Worm (Caenorhabditis elegans) whole organism, mixed stage, embryonic: ENCODE results near the gene mvb-12.

Experiments used
- M03D4.4 ChIP-seq: sonication (generic microtip); optimal IDR thresholded peaks from 2 replicates; lab custom pipeline; 2017; ENCODE audit warnings: mild to moderate bottlenecking, missing genetic modification characterization, missing compliant biosample characterization
- bed-3 ChIP-seq: fragments of 200-800 bp; sonication (Bioruptor generic); optimal IDR thresholded peaks from 3 replicates; lab custom pipeline; 2018; ENCODE audit warnings: mild to moderate bottlenecking, missing genetic modification characterization, moderate library complexity, missing compliant biosample characterization
- blmp-1 ChIP-seq: fragments of 150-350 bp; optimal IDR thresholded peaks from 2 replicates; lab custom pipeline; 2014; ENCODE audit warnings: missing biosample characterization, missing genetic modification characterization
- ceh-39 ChIP-seq: fragments of 150-350 bp; optimal IDR thresholded peaks from 2 replicates; lab custom pipeline; 2014; ENCODE audit warnings: missing biosample characterization, missing genetic modification characterization
- ceh-43 ChIP-seq: fragments of 200-800 bp; sonication (Bioruptor generic); optimal IDR thresholded peaks from 2 replicates; lab custom pipeline; 2018; ENCODE audit warnings: mild to moderate bottlenecking, missing genetic modification characterization, moderate library complexity, missing compliant biosample characterization
- ceh-83 ChIP-seq: fragments of 200-800 bp; sonication (Bioruptor generic); optimal IDR thresholded peaks from 2 replicates; lab custom pipeline; 2018; ENCODE audit warnings: mild to moderate bottlenecking, missing genetic modification characterization, missing compliant biosample characterization
- cnd-1 ChIP-seq: fragments of 200-800 bp; sonication (Bioruptor generic); optimal IDR thresholded peaks from 2 replicates; lab custom pipeline; 2018; ENCODE audit warnings: mild to moderate bottlenecking, missing genetic modification characterization, missing compliant biosample characterization
- drap-1 ChIP-seq: fragments of 200-800 bp; sonication (Bioruptor generic); optimal IDR thresholded peaks from 3 replicates; lab custom pipeline; 2018; ENCODE audit warnings: mild to moderate bottlenecking, missing genetic modification characterization, missing compliant biosample characterization
- elt-1 ChIP-seq: sonication (generic microtip); optimal IDR thresholded peaks from 2 replicates; lab custom pipeline; 2017; ENCODE audit warnings: missing genetic modification characterization, mild to moderate bottlenecking, missing compliant biosample characterization, antibody characterized with exemption, moderate library complexity, borderline replicate concordance; ENCODE audit not compliant: insufficient read depth
- elt-3 ChIP-seq: fragments of 150-350 bp; optimal IDR thresholded peaks from 2 replicates; lab custom pipeline; 2014; ENCODE audit warnings: missing biosample characterization, missing genetic modification characterization
- flh-1 ChIP-seq: fragments of 200-800 bp; sonication (Bioruptor generic); optimal IDR thresholded peaks from 2 replicates; lab custom pipeline; 2018; ENCODE audit warnings: mild to moderate bottlenecking, missing genetic modification characterization, moderate library complexity, missing compliant biosample characterization
- ham-2 ChIP-seq: fragments of 200-800 bp; sonication (Bioruptor generic); optimal IDR thresholded peaks from 2 replicates; lab custom pipeline; 2018; ENCODE audit warnings: mild to moderate bottlenecking, missing genetic modification characterization, missing compliant biosample characterization
- hlh-1 ChIP-seq: fragments of 150-350 bp; optimal IDR thresholded peaks from 2 replicates; lab custom pipeline; 2014; ENCODE audit warnings: missing biosample characterization, missing genetic modification reagents, missing genetic modification characterization
- lin-13 ChIP-seq: fragments of 150-350 bp; optimal IDR thresholded peaks from 2 replicates; lab custom pipeline; 2014; ENCODE audit warnings: missing biosample characterization, missing genetic modification characterization
- lin-32 ChIP-seq: fragments of 200-800 bp; sonication (Bioruptor generic); optimal IDR thresholded peaks from 2 replicates; lab custom pipeline; 2018; ENCODE audit warnings: mild to moderate bottlenecking, missing genetic modification characterization, missing compliant biosample characterization
- lsy-2 ChIP-seq: fragments of 150-350 bp; optimal IDR thresholded peaks from 2 replicates; lab custom pipeline; 2014; ENCODE audit warnings: missing biosample characterization, missing genetic modification characterization
- mab-5 ChIP-seq: fragments of 150-350 bp; optimal IDR thresholded peaks from 2 replicates; lab custom pipeline; 2014; ENCODE audit warnings: missing biosample characterization, missing genetic modification characterization
- mep-1 ChIP-seq: fragments of 150-350 bp; optimal IDR thresholded peaks from 2 replicates; lab custom pipeline; 2017; ENCODE audit warnings: missing biosample characterization, missing genetic modification reagents, missing genetic modification characterization, inconsistent platforms
- mls-2 ChIP-seq: sonication (generic microtip); optimal IDR thresholded peaks from 2 replicates; lab custom pipeline; 2016; ENCODE audit warnings: mild to moderate bottlenecking, missing genetic modification characterization, moderate library complexity, missing compliant biosample characterization
- nhr-12 ChIP-seq: fragments of 150-350 bp; optimal IDR thresholded peaks from 2 replicates; lab custom pipeline; 2014; ENCODE audit warnings: missing biosample characterization, missing genetic modification characterization
- nhr-2 ChIP-seq: fragments of 150-350 bp; optimal IDR thresholded peaks from 2 replicates; lab custom pipeline; 2014; ENCODE audit warnings: missing biosample characterization, missing genetic modification characterization
- nhr-237 ChIP-seq: fragments of 150-350 bp; optimal IDR thresholded peaks from 2 replicates; lab custom pipeline; 2014; ENCODE audit warnings: missing biosample characterization, missing genetic modification characterization
- nhr-28 ChIP-seq: fragments of 150-350 bp; optimal IDR thresholded peaks from 2 replicates; lab custom pipeline; 2014; ENCODE audit warnings: missing biosample characterization, missing genetic modification characterization
- nhr-76 ChIP-seq: sonication (generic microtip); optimal IDR thresholded peaks from 2 replicates; lab custom pipeline; 2017; ENCODE audit warnings: missing biosample characterization, missing genetic modification characterization
- pha-4 ChIP-seq: fragments of 150-350 bp; optimal IDR thresholded peaks from 2 replicates; lab custom pipeline; 2018; ENCODE audit warnings: missing biosample characterization, missing genetic modification reagents, missing genetic modification characterization
- sem-2 ChIP-seq: fragments of 200-800 bp; sonication (Bioruptor generic); optimal IDR thresholded peaks from 2 replicates; lab custom pipeline; 2018; ENCODE audit warnings: mild to moderate bottlenecking, missing genetic modification characterization, missing compliant biosample characterization
- sptf-1 ChIP-seq: sonication (generic microtip); optimal IDR thresholded peaks from 2 replicates; lab custom pipeline; 2017; ENCODE audit warnings: mild to moderate bottlenecking, missing genetic modification characterization, moderate library complexity, missing compliant biosample characterization
- unc-120 ChIP-seq: sonication (generic microtip); optimal IDR thresholded peaks from 2 replicates; lab custom pipeline; 2017; ENCODE audit warnings: missing genetic modification characterization, missing compliant biosample characterization; ENCODE audit not compliant: poor library complexity, severe bottlenecking
- unc-39 ChIP-seq: fragments of 150-350 bp; optimal IDR thresholded peaks from 2 replicates; lab custom pipeline; 2014; ENCODE audit warnings: missing biosample characterization, missing genetic modification characterization
- unc-62 ChIP-seq: fragments of 150-350 bp; optimal IDR thresholded peaks from 2 replicates; lab custom pipeline; 2014; ENCODE audit warnings: missing biosample characterization, missing genetic modification reagents, missing genetic modification characterization
- zip-8 ChIP-seq: fragments of 150-350 bp; optimal IDR thresholded peaks from 2 replicates; lab custom pipeline; 2014; ENCODE audit warnings: missing biosample characterization, missing genetic modification characterization
- ztf-11 ChIP-seq: fragments of 150-350 bp; optimal IDR thresholded peaks from 2 replicates; lab custom pipeline; 2014; ENCODE audit warnings: missing biosample characterization, missing genetic modification characterization

mvb-12 gene

ce11 chrIV:7851291-7851690 is 21.0 kb downstream of the mvb-12 start:
- TF ChIP-seq nhr-2 (tag; lab: Kevin White, UChicago) = no peak
- no peak for TF ChIP-seq drap-1 (GFP tag; lab: Kevin White, UChicago)
- no peak for TF ChIP-seq bed-3
- TF ChIP-seq nhr-76 (tag; lab: Kevin White, UChicago) = no peak
- no peak for TF ChIP-seq elt-1 (tag; lab: Kevin White, UChicago)
- TF ChIP-seq nhr-28 (tag; lab: Kevin White, UChicago) = no peak
- no peak for TF ChIP-seq mls-2 (tag; lab: Kevin White, UChicago)
- no peak for TF ChIP-seq unc-39 (tag; lab: Kevin White, UChicago)
- TF ChIP-seq ceh-39 (tag; lab: Kevin White, UChicago) = no peak
- no peak for TF ChIP-seq zip-8 (tag; lab: Kevin White, UChicago)
- TF ChIP-seq flh-1 (GFP tag; lab: Kevin White, UChicago) = no peak
- no peak for TF ChIP-seq cnd-1
- no peak for TF ChIP-seq nhr-237 (tag; lab: Kevin White, UChicago)
- no peak for TF ChIP-seq hlh-1
- TF ChIP-seq, all 35 proteins: peak for 0

ce11 chrIV:7868607-7869006 is 38.3 kb downstream of the mvb-12 start, which contains the start of gene flp-10:
flp-10 (plus strand) TSS chrIV:7868907.
- TF ChIP-seq cnd-1 (no peak), nhr-28 (tag; lab: Kevin White, UChicago) (no peak), zip-8 (tag; lab: Kevin White, UChicago) (no peak), lin-32 (GFP tag; lab: Kevin White, UChicago) (no peak), nhr-237 (tag; lab: Kevin White, UChicago) (no peak), elt-3 (tag; lab: Kevin White, UChicago) (no peak), sem-2 (GFP tag; lab: Kevin White, UChicago) (no peak), ztf-11 (tag; lab: Kevin White, UChicago) (no peak), elt-1 (tag; lab: Kevin White, UChicago) (no peak), ham-2 (no peak), unc-120 (tag; lab: Kevin White, UChicago) (no peak), hlh-1 (no peak), lin-13 (no peak)
- TF ChIP-seq, all 35 proteins: peak for 0

ce11 chrIV:7870451-7870850 is 40.1 kb downstream of the mvb-12 start, which contains the start of gene T06C10.3:
T06C10.3 (plus strand) TSS chrIV:7870751.
- TF ChIP-seq M03D4.4 (no peak), lsy-2 (tag; lab: Kevin White, UChicago) (no peak), sptf-1 (tag; lab: Kevin White, UChicago) (no peak), elt-3 (tag; lab: Kevin White, UChicago) (no peak), unc-120 (tag; lab: Kevin White, UChicago) (no peak), hlh-1 (no peak), mls-2 (tag; lab: Kevin White, UChicago) (no peak), ham-2 (no peak), nhr-2 (tag; lab: Kevin White, UChicago) (no peak), mab-5 (tag; lab: Kevin White, UChicago) (no peak), mep-1 (tag; lab: Kevin White, UChicago) (no peak), drap-1 (GFP tag; lab: Kevin White, UChicago) (no peak), zip-8 (tag; lab: Kevin White, UChicago) (no peak)

ce11 chrIV:7877255-7877654 is 46.9 kb downstream of the mvb-12 start:
- TF ChIP-seq nhr-76 (tag; lab: Kevin White, UChicago) (no peak), bed-3 (no peak), nhr-28 (tag; lab: Kevin White, UChicago) (no peak), nhr-2 (tag; lab: Kevin White, UChicago) (no peak), unc-62 (no peak), ceh-43 (GFP tag; lab: Kevin White, UChicago) (no peak), sptf-1 (tag; lab: Kevin White, UChicago) (no peak), mls-2 (tag; lab: Kevin White, UChicago) (no peak)

- TF ChIP-seq hlh-1 (no peak), nhr-237 (tag; lab: Kevin White, UChicago) (no peak), mls-2 (tag; lab: Kevin White, UChicago) (no peak), ceh-83 (no peak), cnd-1 (no peak), blmp-1 (tag; lab: Kevin White, UChicago) (no peak), mab-5 (tag; lab: Kevin White, UChicago) (no peak), nhr-28 (tag; lab: Kevin White, UChicago) (no peak), lin-13 (no peak), bed-3 (no peak), ceh-43 (GFP tag; lab: Kevin White, UChicago) (no peak), mep-1 (tag; lab: Kevin White, UChicago) (no peak), nhr-12 (tag; lab: Kevin White, UChicago) (no peak), lin-32 (GFP tag; lab: Kevin White, UChicago) (no peak), flh-1 (GFP tag; lab: Kevin White, UChicago) (no peak), sptf-1 (tag; lab: Kevin White, UChicago) (no peak), pha-4 (tag; lab: Kevin White, UChicago) (no peak), ceh-39 (tag; lab: Kevin White, UChicago) (no peak), nhr-2 (tag; lab: Kevin White, UChicago) (no peak)
These were observed 47.5 kb downstream of the mvb-12 start, which contains the start of gene kin-26 for ce11 chrIV:7877781-7878180. kin-26 (minus strand) TSS chrIV:7877881.
